Worm (Caenorhabditis elegans) whole organism, L1 larva: ENCODE results near the gene B0336.13.

Experiments used
- C34B4.2 ChIP-seq: sonication (generic microtip); optimal IDR thresholded peaks from 2 replicates; lab custom pipeline; 2017; ENCODE audit warnings: mild to moderate bottlenecking, missing genetic modification characterization, missing compliant biosample characterization
- aly-2 ChIP-seq: fragments of 150-350 bp; optimal IDR thresholded peaks from 2 replicates; lab custom pipeline; 2014; ENCODE audit warnings: missing biosample characterization, missing genetic modification characterization
- ama-1 ChIP-seq: fragments of 150-350 bp; optimal IDR thresholded peaks from 2 replicates; lab custom pipeline; 2014
- fos-1 ChIP-seq: fragments of 150-350 bp; optimal IDR thresholded peaks from 2 replicates; lab custom pipeline; 2014; ENCODE audit warnings: missing biosample characterization, missing genetic modification characterization
- nhr-11 ChIP-seq: fragments of 150-350 bp; optimal IDR thresholded peaks from 2 replicates; lab custom pipeline; 2014; ENCODE audit warnings: missing biosample characterization, missing genetic modification characterization
- nhr-12 ChIP-seq: sonication (generic microtip); optimal IDR thresholded peaks from 2 replicates; lab custom pipeline; 2017; ENCODE audit warnings: missing biosample characterization, missing genetic modification characterization
- nhr-237 ChIP-seq: fragments of 150-350 bp; optimal IDR thresholded peaks from 2 replicates; lab custom pipeline; 2014; ENCODE audit warnings: missing biosample characterization, missing genetic modification characterization
- nhr-28 ChIP-seq: fragments of 150-350 bp; optimal IDR thresholded peaks from 2 replicates; lab custom pipeline; 2014; ENCODE audit warnings: missing biosample characterization, missing genetic modification characterization
- nhr-76 ChIP-seq: sonication (generic microtip); optimal IDR thresholded peaks from 2 replicates; lab custom pipeline; 2017; ENCODE audit warnings: missing biosample characterization, missing genetic modification characterization

ce11 chrIII:5734905-5735304 lies 41.1 kb downstream of the B0336.13 start, which contains the start of gene B0244.10:
- TF ChIP-seq nhr-76 (tag; lab: Kevin White, UChicago) (no peak), fos-1 (tag; lab: Kevin White, UChicago) (no peak), nhr-11 (tag; lab: Kevin White, UChicago) (no peak), aly-2 (tag; lab: Kevin White, UChicago) (no peak), C34B4.2 (no peak), nhr-237 (tag; lab: Kevin White, UChicago) (no peak), nhr-28 (tag; lab: Kevin White, UChicago) (no peak), ama-1 (lab: Kevin White, UChicago) (no peak), nhr-12 (no peak)
